Worm (Caenorhabditis elegans) whole organism, late embryonic: ENCODE measurements around the gene ltah-1.1.

ENCODE experiments used
- C38D4.7 ChIP-seq: fragments of 200-800 bp; sonication (Bioruptor generic); optimal IDR thresholded peaks from 2 replicates; lab custom pipeline; 2018; ENCODE audit warnings: mild to moderate bottlenecking, missing genetic modification characterization, moderate library complexity, missing compliant biosample characterization
- T23F11.4 ChIP-seq: fragments of 200-800 bp; sonication (Bioruptor generic); optimal IDR thresholded peaks from 2 replicates; lab custom pipeline; 2018; ENCODE audit warnings: mild to moderate bottlenecking, missing genetic modification characterization, missing compliant biosample characterization
- Y22D7AL.16 ChIP-seq: sonication (generic microtip); optimal IDR thresholded peaks from 2 replicates; lab custom pipeline; 2016; ENCODE audit warnings: missing genetic modification characterization, missing compliant biosample characterization
- ceh-18 ChIP-seq: sonication (generic microtip); optimal IDR thresholded peaks from 2 replicates; lab custom pipeline; 2016; ENCODE audit warnings: missing genetic modification characterization, missing compliant biosample characterization
- ceh-24 ChIP-seq: sonication (generic microtip); optimal IDR thresholded peaks from 2 replicates; lab custom pipeline; 2016; ENCODE audit warnings: mild to moderate bottlenecking, missing genetic modification characterization, missing compliant biosample characterization
- ceh-31 ChIP-seq: sonication (generic microtip); optimal IDR thresholded peaks from 2 replicates; lab custom pipeline; 2016; ENCODE audit warnings: missing genetic modification characterization, missing compliant biosample characterization
- ceh-34 ChIP-seq: sonication (generic microtip); optimal IDR thresholded peaks from 2 replicates; lab custom pipeline; 2016; ENCODE audit warnings: mild to moderate bottlenecking, missing genetic modification characterization, missing compliant biosample characterization
- ceh-48 ChIP-seq: sonication (generic microtip); optimal IDR thresholded peaks from 2 replicates; lab custom pipeline; 2016; ENCODE audit warnings: missing genetic modification characterization, inconsistent platforms, missing compliant biosample characterization
- che-1 ChIP-seq: sonication (generic microtip); optimal IDR thresholded peaks from 2 replicates; lab custom pipeline; 2016; ENCODE audit warnings: mild to moderate bottlenecking, missing genetic modification characterization, missing compliant biosample characterization
- eyg-1 ChIP-seq: sonication (generic microtip); optimal IDR thresholded peaks from 2 replicates; lab custom pipeline; 2016; ENCODE audit warnings: missing genotype, missing genetic modification characterization, missing compliant biosample characterization
- fax-1 ChIP-seq: sonication (generic microtip); optimal IDR thresholded peaks from 2 replicates; lab custom pipeline; 2016; ENCODE audit warnings: missing genotype, missing genetic modification characterization, missing compliant biosample characterization
- fkh-10 ChIP-seq: fragments of 150-350 bp; optimal IDR thresholded peaks from 2 replicates; lab custom pipeline; 2014; ENCODE audit warnings: missing biosample characterization, missing genetic modification reagents, missing genetic modification characterization
- gmeb-2 ChIP-seq: sonication (generic microtip); optimal IDR thresholded peaks from 2 replicates; lab custom pipeline; 2016; ENCODE audit warnings: missing genetic modification characterization, inconsistent platforms, missing compliant biosample characterization
- hlh-13 ChIP-seq: fragments of 200-800 bp; sonication (Bioruptor generic); optimal IDR thresholded peaks from 2 replicates; lab custom pipeline; 2018; ENCODE audit warnings: mild to moderate bottlenecking, missing genetic modification characterization, missing compliant biosample characterization
- lim-6 ChIP-seq: sonication (generic microtip); optimal IDR thresholded peaks from 2 replicates; lab custom pipeline; 2016; ENCODE audit warnings: missing genetic modification characterization, missing compliant biosample characterization
- lin-11 ChIP-seq: fragments of 200-800 bp; sonication (Bioruptor generic); optimal IDR thresholded peaks from 2 replicates; lab custom pipeline; 2018; ENCODE audit warnings: mild to moderate bottlenecking, missing genetic modification characterization, missing compliant biosample characterization
- madf-2 ChIP-seq: sonication (generic microtip); optimal IDR thresholded peaks from 2 replicates; lab custom pipeline; 2017; ENCODE audit warnings: missing genetic modification characterization, missing compliant biosample characterization
- nfya-1 ChIP-seq: sonication (generic microtip); optimal IDR thresholded peaks from 2 replicates; lab custom pipeline; 2017; ENCODE audit warnings: missing genetic modification characterization, mild to moderate bottlenecking, missing compliant biosample characterization, antibody characterized with exemption, moderate library complexity
- nhr-11 ChIP-seq: fragments of 150-350 bp; optimal IDR thresholded peaks from 2 replicates; lab custom pipeline; 2014; ENCODE audit warnings: missing biosample characterization, missing genetic modification characterization
- nhr-232 ChIP-seq: sonication (generic microtip); optimal IDR thresholded peaks from 2 replicates; lab custom pipeline; 2016; ENCODE audit warnings: missing genetic modification characterization, missing compliant biosample characterization
- npax-4 ChIP-seq: sonication (generic microtip); optimal IDR thresholded peaks from 2 replicates; lab custom pipeline; 2016; ENCODE audit warnings: missing genetic modification characterization, missing compliant biosample characterization
- odd-2 ChIP-seq: sonication (generic microtip); optimal IDR thresholded peaks from 2 replicates; lab custom pipeline; 2017; ENCODE audit warnings: antibody characterized with exemption, mild to moderate bottlenecking, missing genetic modification characterization, missing compliant biosample characterization
- pag-3 ChIP-seq: sonication (generic microtip); optimal IDR thresholded peaks from 2 replicates; lab custom pipeline; 2016; ENCODE audit warnings: missing compliant biosample characterization, missing genetic modification characterization, borderline replicate concordance
- pat-9 ChIP-seq: fragments of 200-800 bp; sonication (Bioruptor generic); optimal IDR thresholded peaks from 2 replicates; lab custom pipeline; 2018; ENCODE audit warnings: mild to moderate bottlenecking, missing genetic modification characterization, moderate library complexity, missing compliant biosample characterization
- pha-2 ChIP-seq: sonication (generic microtip); optimal IDR thresholded peaks from 2 replicates; lab custom pipeline; 2017; ENCODE audit warnings: mild to moderate bottlenecking, missing genetic modification characterization, missing compliant biosample characterization
- pha-4 ChIP-seq: fragments of 150-350 bp; optimal IDR thresholded peaks from 2 replicates; lab custom pipeline; 2018; ENCODE audit warnings: missing biosample characterization, missing genetic modification reagents, missing genetic modification characterization
- ref-2 ChIP-seq: sonication (generic microtip); optimal IDR thresholded peaks from 2 replicates; lab custom pipeline; 2016; ENCODE audit warnings: missing genetic modification characterization, missing compliant biosample characterization
- rnt-1 ChIP-seq: sonication (generic microtip); optimal IDR thresholded peaks from 2 replicates; lab custom pipeline; 2016; ENCODE audit warnings: missing genetic modification characterization, missing compliant biosample characterization
- sdc-2 ChIP-seq: sonication (generic microtip); optimal IDR thresholded peaks from 2 replicates; lab custom pipeline; 2016; ENCODE audit warnings: missing genotype, missing genetic modification characterization, missing compliant biosample characterization
- sox-4 ChIP-seq: sonication (generic microtip); optimal IDR thresholded peaks from 2 replicates; lab custom pipeline; 2017; ENCODE audit warnings: mild to moderate bottlenecking, missing genetic modification characterization, inconsistent platforms, missing compliant biosample characterization
- tbx-7 ChIP-seq: sonication (generic microtip); optimal IDR thresholded peaks from 2 replicates; lab custom pipeline; 2016; ENCODE audit warnings: missing genotype, missing genetic modification characterization, missing compliant biosample characterization
- unc-3 ChIP-seq, 2 experiments: fragments of 200-800 bp in 1 of 2; sonication (Bioruptor generic) in 1 of 2; sonication (generic microtip) in 1 of 2; conservative IDR thresholded peaks in 1 of 2; optimal IDR thresholded peaks in 1 of 2; 2 replicates each; pipeline versions ENCODE4 v1.3.6 to Lab custom; 2016 to 2022; ENCODE audit warnings: missing compliant biosample characterization in 2 of 2, missing genetic modification characterization in 2 of 2, missing genetic modification reagents in 1 of 2
- unc-55 ChIP-seq: sonication (generic microtip); optimal IDR thresholded peaks from 2 replicates; lab custom pipeline; 2017; ENCODE audit warnings: missing biosample characterization, missing genetic modification reagents, missing genetic modification characterization
- unc-86 ChIP-seq: sonication (generic microtip); optimal IDR thresholded peaks from 2 replicates; lab custom pipeline; 2016; ENCODE audit warnings: missing genetic modification characterization, missing compliant biosample characterization
- ztf-16 ChIP-seq: sonication (generic microtip); optimal IDR thresholded peaks from 2 replicates; lab custom pipeline; 2017; ENCODE audit warnings: missing genetic modification characterization, missing compliant biosample characterization

ltah-1.1 gene

DNA sequence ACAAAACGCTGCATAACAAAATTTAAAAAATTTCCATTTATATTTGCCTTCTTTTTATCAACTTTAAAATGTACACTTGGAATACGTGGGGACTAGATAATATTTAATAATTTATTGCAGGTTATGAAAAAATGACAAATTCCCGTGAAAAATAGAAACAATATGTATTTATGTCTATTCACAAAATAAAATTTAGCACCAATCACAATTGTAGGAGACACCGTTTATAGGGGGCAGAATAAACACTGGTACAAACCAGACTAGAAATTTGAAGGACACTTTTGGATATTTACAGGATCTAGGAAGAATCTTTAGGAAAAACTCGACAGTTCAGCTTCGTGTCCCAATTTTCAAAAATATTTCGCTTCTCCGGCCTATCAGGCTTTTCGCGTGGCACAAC lies 9.0 kb upstream of the ltah-1.1 start, which contains the start of gene C42C1.3:
Gene C42C1.3, minus strand, starts transcription at position 101 of the 400 bp plus-strand sequence.
- TF ChIP-seq T23F11.4 (GFP tag; lab: Kevin White, UChicago), result no peak
- TF ChIP-seq odd-2 (tag; lab: Kevin White, UChicago), result no peak
- TF ChIP-seq unc-3 (GFP tag; conservative IDR thresholded peaks at IDR 0.05; lab: Robert Waterston, UW), result no peak
- TF ChIP-seq unc-3 (tag; optimal IDR thresholded peaks at IDR 0.05; lab: Kevin White, UChicago), result no peak
- TF ChIP-seq C38D4.7 (GFP tag; lab: Kevin White, UChicago), result no peak
- TF ChIP-seq ceh-48 (tag; lab: Kevin White, UChicago), result no peak
- no peak for TF ChIP-seq unc-55 (GFP tag; lab: Kevin White, UChicago)
- no peak for TF ChIP-seq ref-2 (tag; lab: Kevin White, UChicago)
- TF ChIP-seq unc-86 (tag; lab: Kevin White, UChicago), result no peak
- no peak for TF ChIP-seq pat-9

DNA sequence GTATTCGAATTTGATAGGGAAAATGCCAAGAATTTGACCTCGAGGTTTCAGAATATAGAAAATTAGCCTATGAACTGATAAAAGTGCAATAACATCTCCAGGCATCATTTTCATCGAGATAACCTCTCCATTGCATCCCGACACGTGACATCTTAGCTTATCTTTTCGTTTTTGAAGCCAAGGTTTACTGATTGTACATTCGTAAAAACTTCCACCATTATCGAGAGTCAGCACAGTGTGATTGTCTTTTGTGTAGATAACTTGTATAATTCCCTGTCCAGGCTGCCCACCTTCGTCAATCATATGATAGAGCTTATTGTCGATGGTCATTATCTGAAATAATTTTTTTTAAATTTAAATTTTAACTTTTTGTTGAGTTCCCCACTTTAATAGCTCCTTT lies 5.1 kb upstream of the ltah-1.1 start:
- no peak for TF ChIP-seq unc-3 (GFP tag; conservative IDR thresholded peaks at IDR 0.05; lab: Robert Waterston, UW)
- no peak for TF ChIP-seq unc-3 (tag; optimal IDR thresholded peaks at IDR 0.05; lab: Kevin White, UChicago)
- TF ChIP-seq sox-4 (tag; lab: Kevin White, UChicago), result no peak
- TF ChIP-seq che-1 (tag; lab: Kevin White, UChicago), result no peak
- TF ChIP-seq madf-2 (tag; lab: Kevin White, UChicago), result no peak
- TF ChIP-seq, all 69 proteins: peak for 0

DNA sequence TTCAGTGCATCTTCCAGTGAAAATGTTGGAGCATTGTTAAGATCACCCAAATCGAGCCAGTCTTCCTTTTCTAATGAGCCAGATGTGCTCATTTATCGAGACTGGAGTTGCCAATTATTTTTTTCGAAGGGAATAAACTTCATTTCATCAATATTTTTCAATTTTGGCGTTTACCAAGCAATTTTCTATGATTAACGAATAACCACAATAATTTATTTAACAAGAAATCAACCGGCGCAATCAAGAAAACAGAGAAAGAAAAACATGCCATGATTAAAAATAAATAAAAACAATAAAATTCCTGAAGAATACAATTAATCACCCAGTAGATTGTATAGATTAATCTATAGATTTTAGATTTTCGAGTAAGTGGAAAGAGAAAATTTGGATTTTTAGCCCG lies 3.5 kb upstream of the ltah-1.1 start, which contains the start of gene vps-8:
Gene vps-8, minus strand, starts transcription at position 101 of the 400 bp plus-strand sequence.
- TF ChIP-seq sdc-2, result no peak
- TF ChIP-seq lin-11 (tag; lab: Kevin White, UChicago), result no peak

DNA sequence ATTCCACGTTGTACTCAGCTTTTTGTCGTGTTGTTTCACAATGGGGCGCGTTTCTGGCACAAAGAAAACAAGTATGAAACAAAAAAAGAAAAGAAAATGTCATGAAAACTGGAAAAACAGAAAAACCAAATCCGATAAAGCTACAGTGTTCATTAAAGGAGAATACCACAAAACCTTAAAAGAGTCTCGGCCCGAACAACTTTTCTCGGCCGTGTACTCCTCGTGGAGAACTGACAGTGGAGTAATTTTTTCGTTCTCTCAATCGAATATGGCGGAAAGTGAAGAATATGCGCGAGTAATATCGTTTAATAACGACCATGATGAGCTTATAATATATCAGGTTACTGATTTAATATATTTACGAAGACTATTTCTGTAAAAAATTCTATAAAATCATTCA lies 915 bp upstream of the ltah-1.1 start, which contains the start of the genes tag-335 and vkmt-1:
Gene tag-335, minus strand, starts transcription at position 88 of the 400 bp plus-strand sequence.
Gene vkmt-1, plus strand, starts transcription at position 219 of the 400 bp plus-strand sequence.
- TF ChIP-seq pag-3 (no peak), tbx-7 (tag; lab: Kevin White, UChicago) (no peak), pha-4 (no peak), ceh-18 (tag; lab: Kevin White, UChicago) (no peak)

DNA sequence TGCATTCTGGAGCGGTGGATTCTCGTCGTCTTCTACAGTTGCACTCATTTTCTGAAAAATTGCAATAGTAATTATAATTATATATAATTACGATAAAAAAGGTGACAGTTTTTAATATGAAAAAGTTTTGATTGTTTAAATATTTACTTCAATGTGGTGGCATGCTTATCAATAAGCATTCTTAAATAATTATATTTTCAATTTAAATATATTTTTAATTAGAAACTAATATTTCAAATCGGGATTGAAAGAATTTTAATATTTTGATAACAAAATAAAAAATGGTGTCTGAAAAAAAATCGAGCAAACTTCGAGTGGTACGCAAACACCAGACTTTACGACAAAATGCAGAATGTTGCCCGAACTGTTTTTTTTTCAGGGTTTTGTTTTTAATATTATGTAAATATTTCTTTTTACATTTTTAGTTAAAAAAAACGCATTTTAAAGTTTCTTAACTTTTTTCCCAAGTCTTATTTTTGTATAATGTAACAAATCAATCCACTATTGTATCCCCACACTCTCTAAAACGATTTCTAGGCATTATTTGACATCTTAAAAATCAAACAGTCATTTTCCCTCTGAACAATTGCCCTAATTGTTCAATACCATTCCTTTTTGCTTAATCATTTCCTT lies 2.9 kb downstream of the ltah-1.1 start, which contains the start of the genes C42C1.12 and C42C1.19:
Gene C42C1.12, minus strand, starts transcription at position 51 of the 633 bp plus-strand sequence.
Gene C42C1.19, plus strand, starts transcription at position 583 of the 633 bp plus-strand sequence.
- TF ChIP-seq Y22D7AL.16 (tag; lab: Kevin White, UChicago), result no peak
- TF ChIP-seq ceh-34, result no peak
- no peak for TF ChIP-seq che-1 (tag; lab: Kevin White, UChicago)
- no peak for TF ChIP-seq fax-1 (tag; lab: Kevin White, UChicago)
- TF ChIP-seq eyg-1 (tag; lab: Kevin White, UChicago), result no peak
- no peak for TF ChIP-seq ceh-24
- no peak for TF ChIP-seq madf-2 (tag; lab: Kevin White, UChicago)
- TF ChIP-seq nhr-11 (tag; lab: Kevin White, UChicago), result no peak
- TF ChIP-seq lin-11 (tag; lab: Kevin White, UChicago), result no peak
- no peak for TF ChIP-seq pag-3
- no peak for TF ChIP-seq ref-2 (tag; lab: Kevin White, UChicago)
- no peak for TF ChIP-seq gmeb-2 (tag; lab: Kevin White, UChicago)
- TF ChIP-seq, all 69 proteins: peak for 0

DNA sequence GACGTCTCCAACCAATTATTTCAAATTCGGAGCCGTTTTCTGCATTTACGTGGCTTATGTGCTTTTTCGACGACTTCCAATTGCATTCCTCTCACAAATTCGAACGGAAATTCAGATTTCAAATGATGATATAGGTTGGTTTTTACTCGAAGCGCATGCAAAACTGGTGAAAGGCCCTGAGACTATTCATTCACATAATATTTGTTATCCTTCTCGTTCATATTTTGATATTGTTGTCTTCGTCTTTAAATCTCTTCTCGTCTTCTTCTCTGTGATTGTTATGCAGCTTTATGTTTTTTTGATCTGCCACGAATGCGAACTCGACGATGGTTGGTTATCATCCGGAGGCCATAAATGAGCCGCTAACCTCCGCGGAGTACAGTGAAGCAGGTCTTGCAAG lies 3.5 kb downstream of the ltah-1.1 start, which contains the start of gene hpo-12:
Gene hpo-12, plus strand, starts transcription at position 301 of the 400 bp plus-strand sequence.
- TF ChIP-seq nfya-1 (tag; lab: Kevin White, UChicago) (no peak), npax-4 (tag; lab: Kevin White, UChicago) (no peak), pag-3 (no peak), rnt-1 (tag; lab: Kevin White, UChicago) (no peak), ceh-18 (tag; lab: Kevin White, UChicago) (no peak), lim-6 (tag; lab: Kevin White, UChicago) (no peak), ceh-48 (tag; lab: Kevin White, UChicago) (no peak), ztf-16 (tag; lab: Kevin White, UChicago) (no peak), nhr-232 (tag; lab: Kevin White, UChicago) (no peak), ceh-31 (tag; lab: Kevin White, UChicago) (no peak), eyg-1 (tag; lab: Kevin White, UChicago) (no peak), hlh-13 (GFP tag; lab: Kevin White, UChicago) (no peak), unc-55 (GFP tag; lab: Kevin White, UChicago) (no peak), pha-2 (tag; lab: Kevin White, UChicago) (no peak), fkh-10 (no peak)
